Fruit fly (Drosophila melanogaster): ENCODE data around the gene Acsf2.

DNA sequence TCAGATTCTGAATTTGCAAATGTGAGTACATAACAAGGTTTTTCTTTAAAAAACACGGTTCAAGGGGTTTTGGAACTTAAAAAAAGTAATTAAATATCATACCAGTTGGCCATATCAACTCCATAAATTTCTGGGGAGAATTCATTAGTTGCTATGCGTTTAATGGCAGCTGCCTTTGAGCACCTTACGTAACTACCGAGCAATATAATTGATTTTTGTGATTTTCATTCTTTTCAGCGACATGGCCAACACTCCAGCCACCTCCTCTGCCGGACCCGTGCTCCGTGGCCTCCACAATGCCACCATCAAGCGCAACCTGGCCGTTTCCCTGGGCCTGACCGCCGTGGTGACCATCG, 14.8 kb downstream of the Acsf2 start:
- TF ChIP-seq ttk (optimal IDR thresholded peaks at IDR 0.05) (no peak), Myc (optimal IDR thresholded peaks at IDR 0.05) (no peak), h (optimal IDR thresholded peaks at IDR 0.05) (no peak), Sin3A (optimal IDR thresholded peaks at IDR 0.05) (no peak)

Measured in Kc167 (cell line).